Worm (Caenorhabditis elegans) whole organism, young adult: ENCODE data around the gene hex-1.

Experiments
- B0035.1 ChIP-seq: sonication (generic microtip); optimal IDR thresholded peaks from 2 replicates; lab custom pipeline; 2016; ENCODE audit warnings: missing genetic modification characterization, mild to moderate bottlenecking, missing compliant biosample characterization, missing genotype, missing genetic modification reagents
- B0261.1 ChIP-seq: sonication (generic microtip); optimal IDR thresholded peaks from 2 replicates; lab custom pipeline; 2016; ENCODE audit warnings: mild to moderate bottlenecking, missing genetic modification characterization, moderate library complexity, missing compliant biosample characterization
- F49E8.2 ChIP-seq: sonication (generic microtip); optimal IDR thresholded peaks from 3 replicates; lab custom pipeline; 2017; ENCODE audit warnings: missing genetic modification characterization, mild to moderate bottlenecking, missing compliant biosample characterization, antibody characterized with exemption, moderate library complexity; ENCODE audit not compliant: insufficient read depth
- Y53F4B.3 ChIP-seq: fragments of 200-800 bp; sonication (Bioruptor generic); IDR thresholded peaks from 2 replicates; pipeline ENCODE4 v1.3.6; 2022; ENCODE audit warnings: missing genetic modification reagents, missing genetic modification characterization, missing compliant biosample characterization
- ama-1 ChIP-seq, 3 experiments: fragments of 150-350 bp in 1 of 3; sonication (generic microtip) in 2 of 3; optimal IDR thresholded peaks; 2 replicates each; lab custom pipeline; 2014 to 2018; ENCODE audit warnings: missing biosample characterization in 2 of 3, missing genetic modification characterization in 2 of 3, missing genetic modification reagents in 2 of 3
- attf-5 ChIP-seq: fragments of 200-800 bp; sonication (Bioruptor generic); optimal IDR thresholded peaks from 2 replicates; lab custom pipeline; 2018; ENCODE audit warnings: mild to moderate bottlenecking, missing genetic modification characterization, missing compliant biosample characterization
- ceh-27 ChIP-seq: fragments of 200-800 bp; sonication (Bioruptor generic); optimal IDR thresholded peaks from 2 replicates; lab custom pipeline; 2018; ENCODE audit warnings: mild to moderate bottlenecking, missing genetic modification characterization, moderate library complexity, missing compliant biosample characterization
- egl-44 ChIP-seq: fragments of 200-800 bp; sonication (Bioruptor generic); IDR thresholded peaks from 2 replicates; pipeline ENCODE4 v1.3.6; 2022; ENCODE audit warnings: missing genetic modification reagents, missing genetic modification characterization, missing compliant biosample characterization
- him-1 ChIP-seq: sonication (generic microtip); optimal IDR thresholded peaks from 2 replicates; lab custom pipeline; 2016; ENCODE audit warnings: missing genotype, missing genetic modification reagents, missing genetic modification characterization, missing compliant biosample characterization
- pbrm-1 ChIP-seq: fragments of 200-800 bp; sonication (Bioruptor generic); IDR thresholded peaks from 2 replicates; pipeline ENCODE4 v1.3.6; 2022; ENCODE audit warnings: missing genetic modification reagents, missing genetic modification characterization, missing compliant biosample characterization
- ztf-26 ChIP-seq: sonication (generic microtip); optimal IDR thresholded peaks from 2 replicates; lab custom pipeline; 2017; ENCODE audit warnings: missing genetic modification characterization, missing compliant biosample characterization

ce11 chrX:2215108-2215507, 5.8 kb upstream of the hex-1 start:
- TF ChIP-seq F49E8.2 (tag; lab: Kevin White, UChicago) = no peak
- TF ChIP-seq egl-44 = peak; percentile 57; the same call in 1 of the 2 replicates
- no peak for TF ChIP-seq ama-1 (optimal IDR thresholded peaks at IDR 0.05; lab: Kevin White, UChicago)
- TF ChIP-seq ama-1 (GFP tag; optimal IDR thresholded peaks at IDR 0.05; lab: Kevin White, UChicago) = no peak
- peak; percentile 4 for TF ChIP-seq attf-5 (GFP tag; lab: Kevin White, UChicago)
- TF ChIP-seq B0035.1 (tag; lab: Kevin White, UChicago) = no peak
- no peak for TF ChIP-seq him-1 (tag; lab: Kevin White, UChicago)
- TF ChIP-seq ztf-26 (tag; lab: Kevin White, UChicago) = peak; percentile 77
- TF ChIP-seq pbrm-1 (GFP tag; lab: Robert Waterston, UW) = no peak
- no peak for TF ChIP-seq B0261.1 (tag; lab: Kevin White, UChicago)
- no peak for TF ChIP-seq Y53F4B.3 (GFP tag; lab: Robert Waterston, UW)
- no peak for TF ChIP-seq ceh-27 (GFP tag; lab: Kevin White, UChicago)
